Worm (Caenorhabditis elegans): ENCODE measurements around the gene ver-1.

DNA sequence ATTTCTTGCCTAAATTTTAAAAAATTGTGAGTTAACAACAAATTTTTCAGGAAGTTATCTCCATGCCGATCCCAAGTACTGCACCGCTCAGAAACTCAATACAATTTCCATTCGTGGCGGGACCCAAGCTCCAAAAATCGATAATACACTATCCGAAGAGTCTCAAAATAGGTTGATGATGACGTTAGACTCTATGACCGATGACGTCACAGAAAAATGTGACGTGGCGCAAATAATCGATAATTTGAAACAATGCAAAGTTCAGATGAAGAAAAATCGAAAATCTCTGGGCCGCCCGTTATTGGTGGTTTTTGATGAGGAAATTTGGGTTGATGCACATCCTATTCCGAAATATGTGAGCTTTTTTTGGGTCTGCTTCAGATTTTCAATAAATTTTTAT is 27.7 kb downstream of the ver-1 start:
- TF ChIP-seq nhr-76 (tag; optimal IDR thresholded peaks at IDR 0.05) (no peak), skn-1 (tag; optimal IDR thresholded peaks at IDR 0.05) (no peak), sptf-1 (tag; optimal IDR thresholded peaks at IDR 0.05) (no peak), rnt-1 (tag; optimal IDR thresholded peaks at IDR 0.05) (no peak), lir-3 (tag; optimal IDR thresholded peaks at IDR 0.05; ENCODE audit: poor library complexity) (no peak), nhr-47 (tag; optimal IDR thresholded peaks at IDR 0.05) (no peak)
